Fruit fly (Drosophila melanogaster): ENCODE measurements around the gene CG33272.

The CG33272 gene

dm6 chr3L:11491874-11492268 is 18.5 kb downstream of the CG33272 start:
- TF ChIP-seq CG12744 (GFP tag; optimal IDR thresholded peaks at IDR 0.05), result no peak
- TF ChIP-seq CG7372 (GFP tag; IDR thresholded peaks at IDR 0.05), result no peak
- peak; percentile 51 for TF ChIP-seq ATbp (GFP tag; optimal IDR thresholded peaks at IDR 0.05)
- no peak for TF ChIP-seq CG2712 (tag; optimal IDR thresholded peaks at IDR 0.05)
- no peak for TF ChIP-seq nerfin-2 (GFP tag; IDR thresholded peaks at IDR 0.05; ENCODE audit: partially characterized antibody)
- TF ChIP-seq gem (tag; optimal IDR thresholded peaks at IDR 0.05), result peak; percentile 7
- no peak for TF ChIP-seq CG10274 (GFP tag; optimal IDR thresholded peaks at IDR 0.05)
- TF ChIP-seq CG12659 (GFP tag; optimal IDR thresholded peaks at IDR 0.05), result no peak
- no peak for TF ChIP-seq fru (optimal IDR thresholded peaks at IDR 0.05)
- no peak for TF ChIP-seq dmrt99B (tag; optimal IDR thresholded peaks at IDR 0.05)
- no peak for TF ChIP-seq Dip2 (GFP tag; IDR thresholded peaks at IDR 0.05)
- TF ChIP-seq Usf (GFP tag; optimal IDR thresholded peaks at IDR 0.05), result no peak
- TF ChIP-seq CG11504 (tag; optimal IDR thresholded peaks at IDR 0.05), result no peak
- TF ChIP-seq nau (GFP tag; optimal IDR thresholded peaks at IDR 0.05), result no peak
- TF ChIP-seq CG6272 (GFP tag; IDR thresholded peaks at IDR 0.05), result no peak
- no peak for TF ChIP-seq jumu (GFP tag; optimal IDR thresholded peaks at IDR 0.05)
- no peak for TF ChIP-seq CG11456 (GFP tag; IDR thresholded peaks at IDR 0.05)
- no peak for TF ChIP-seq CG8290 (GFP tag; optimal IDR thresholded peaks at IDR 0.05)
- TF ChIP-seq CG8290 (tag; optimal IDR thresholded peaks at IDR 0.05), result no peak
- TF ChIP-seq CG10209 (GFP tag; optimal IDR thresholded peaks at IDR 0.05), result no peak
- no peak for TF ChIP-seq Doc2 (GFP tag; IDR thresholded peaks at IDR 0.05)
- peak; percentile 56 for TF ChIP-seq CG2875 (GFP tag; optimal IDR thresholded peaks at IDR 0.05)
- TF ChIP-seq CG33557 (GFP tag; optimal IDR thresholded peaks at IDR 0.05), result peak; percentile 69
- TF ChIP-seq CG15479 (GFP tag; optimal IDR thresholded peaks at IDR 0.05), result peak; percentile 13
- no peak for TF ChIP-seq Vsx1 (GFP tag; optimal IDR thresholded peaks at IDR 0.05)
- no peak for TF ChIP-seq tio (GFP tag; optimal IDR thresholded peaks at IDR 0.05)
- TF ChIP-seq Sox100B (GFP tag; optimal IDR thresholded peaks at IDR 0.05), result peak; percentile 33
- TF ChIP-seq Xrp1 (GFP tag; IDR thresholded peaks at IDR 0.05), result peak; percentile 48
- TF ChIP-seq CG31365 (tag; optimal IDR thresholded peaks at IDR 0.05), result no peak
- TF ChIP-seq Hr51 (GFP tag; optimal IDR thresholded peaks at IDR 0.05), result no peak
- peak; percentile 62 for TF ChIP-seq CG15601 (tag; optimal IDR thresholded peaks at IDR 0.05)
- TF ChIP-seq CkIIα-i1 (GFP tag; IDR thresholded peaks at IDR 0.05), result no peak
- TF ChIP-seq trem (tag; optimal IDR thresholded peaks at IDR 0.05), result peak; percentile 3
- TF ChIP-seq sug (tag; optimal IDR thresholded peaks at IDR 0.05), result no peak
- no peak for TF ChIP-seq Oli (tag; optimal IDR thresholded peaks at IDR 0.05)
- peak in 1 of 3 experiments; percentile 18 for TF ChIP-seq lola (GFP tag; optimal IDR thresholded peaks at IDR 0.05)
- no peak for TF ChIP-seq CoRest (tag; optimal IDR thresholded peaks at IDR 0.05)
- no peak for TF ChIP-seq CG32772 (GFP tag; IDR thresholded peaks at IDR 0.05)
- TF ChIP-seq scrt (GFP tag; optimal IDR thresholded peaks at IDR 0.05), result no peak
- TF ChIP-seq CG15696 (tag; optimal IDR thresholded peaks at IDR 0.05), result peak; percentile 67
- no peak for TF ChIP-seq Opbp (GFP tag; IDR thresholded peaks at IDR 0.05; ENCODE audit: partially characterized antibody)
- no peak for TF ChIP-seq CG3995 (GFP tag; optimal IDR thresholded peaks at IDR 0.05)
- TF ChIP-seq fd96Cb (tag; optimal IDR thresholded peaks at IDR 0.05), result peak; percentile 13
- no peak for TF ChIP-seq Rfx (GFP tag; IDR thresholded peaks at IDR 0.05)
- no peak for TF ChIP-seq Sry-δ (GFP tag; optimal IDR thresholded peaks at IDR 0.05)
- TF ChIP-seq CG31441 (GFP tag; IDR thresholded peaks at IDR 0.05), result no peak
- no peak for TF ChIP-seq CG14667 (GFP tag; IDR thresholded peaks at IDR 0.05)
- no peak for TF ChIP-seq CG11247 (GFP tag; IDR thresholded peaks at IDR 0.05)
- TF ChIP-seq CG8359 (GFP tag; optimal IDR thresholded peaks at IDR 0.05; ENCODE audit: borderline replicate concordance), result peak; percentile 15
- no peak for TF ChIP-seq aop (GFP tag; IDR thresholded peaks at IDR 0.05)
- peak; percentile 8 for TF ChIP-seq cg (GFP tag; optimal IDR thresholded peaks at IDR 0.05)
